Worm (Caenorhabditis elegans) whole organism, L4 larva: ENCODE measurements around the gene dct-5.

Source experiments
- F10B5.3 ChIP-seq: sonication (generic microtip); optimal IDR thresholded peaks from 2 replicates; lab custom pipeline; 2016; ENCODE audit warnings: mild to moderate bottlenecking, missing genetic modification characterization, missing compliant biosample characterization
- F26F4.8 ChIP-seq: fragments of 200-800 bp; sonication (Bioruptor generic); conservative IDR thresholded peaks from 2 replicates; pipeline ENCODE4 v1.3.6; 2022; ENCODE audit warnings: missing genetic modification characterization, missing compliant biosample characterization
- F37D6.2 ChIP-seq: sonication (generic microtip); optimal IDR thresholded peaks from 2 replicates; lab custom pipeline; 2016; ENCODE audit warnings: mild to moderate bottlenecking, missing genetic modification characterization, missing compliant biosample characterization
- F44E2.7 ChIP-seq: fragments of 200-800 bp; sonication (Bioruptor generic); IDR thresholded peaks from 2 replicates; pipeline ENCODE4 v2.1.2; 2022; ENCODE audit warnings: missing genetic modification characterization, missing compliant biosample characterization
- R02D3.7 ChIP-seq: fragments of 150-350 bp; sonication (generic microtip); optimal IDR thresholded peaks from 3 replicates; lab custom pipeline; 2014; ENCODE audit warnings: missing biosample characterization, missing genetic modification characterization
- T20F7.1 ChIP-seq: fragments of 200-800 bp; sonication (Bioruptor generic); optimal IDR thresholded peaks from 2 replicates; lab custom pipeline; 2018; ENCODE audit warnings: mild to moderate bottlenecking, missing genetic modification characterization, missing compliant biosample characterization
- T26A8.4 ChIP-seq: fragments of 200-800 bp; sonication (Bioruptor generic); IDR thresholded peaks from 2 replicates; pipeline ENCODE4 v1.3.6; 2022; ENCODE audit warnings: missing genetic modification characterization, missing compliant biosample characterization
- Y48G9A.11 ChIP-seq: fragments of 200-800 bp; sonication (Bioruptor generic); IDR thresholded peaks from 2 replicates; pipeline ENCODE4 v1.3.6; 2022; ENCODE audit warnings: missing genetic modification reagents, missing genetic modification characterization, missing compliant biosample characterization
- Y75B8A.6 ChIP-seq: fragments of 200-800 bp; sonication (Bioruptor generic); IDR thresholded peaks from 2 replicates; pipeline ENCODE4 v1.3.6; 2022; ENCODE audit warnings: missing genetic modification reagents, missing genetic modification characterization, missing compliant biosample characterization
- ZK546.5 ChIP-seq, 2 experiments: sonication (generic microtip); optimal IDR thresholded peaks; 2 replicates each; lab custom pipeline; 2017; ENCODE audit warnings: missing biosample characterization in 2 of 2, missing genetic modification characterization in 2 of 2
- aha-1 ChIP-seq: fragments of 150-350 bp; peaks from one replicate; lab custom pipeline; 2014; ENCODE audit warnings: missing biosample characterization, missing genetic modification characterization
- aly-2 ChIP-seq: sonication (generic microtip); optimal IDR thresholded peaks from 2 replicates; lab custom pipeline; 2018; ENCODE audit warnings: missing biosample characterization, missing genetic modification characterization
- ama-1 ChIP-seq: fragments of 150-350 bp; optimal IDR thresholded peaks from 2 replicates; lab custom pipeline; 2014; ENCODE audit warnings: inconsistent platforms, mixed read lengths
- attf-4 ChIP-seq: sonication (generic microtip); optimal IDR thresholded peaks from 3 replicates; lab custom pipeline; 2017; ENCODE audit warnings: missing biosample characterization, missing genetic modification characterization
- ceh-20 ChIP-seq: fragments of 200-800 bp; sonication (Bioruptor generic); IDR thresholded peaks from 2 replicates; pipeline ENCODE4 v1.3.6; 2022; ENCODE audit warnings: missing genetic modification reagents, missing genetic modification characterization, missing compliant biosample characterization
- ceh-28 ChIP-seq: fragments of 150-350 bp; optimal IDR thresholded peaks from 2 replicates; lab custom pipeline; 2014; ENCODE audit warnings: missing biosample characterization, missing genetic modification reagents, missing genetic modification characterization
- ceh-44 ChIP-seq: fragments of 200-800 bp; sonication (Bioruptor generic); IDR thresholded peaks from 2 replicates; pipeline ENCODE4 v1.3.6; 2022; ENCODE audit warnings: missing genetic modification reagents, missing genetic modification characterization, missing compliant biosample characterization
- ceh-82 ChIP-seq: sonication (generic microtip); optimal IDR thresholded peaks from 2 replicates; lab custom pipeline; 2017; ENCODE audit warnings: missing biosample characterization, missing genetic modification characterization
- ces-1 ChIP-seq: fragments of 150-350 bp; sonication (generic microtip); optimal IDR thresholded peaks from 4 replicates; lab custom pipeline; 2014; ENCODE audit warnings: missing biosample characterization, missing genetic modification reagents, missing genetic modification characterization
- daf-12 ChIP-seq: fragments of 150-350 bp; optimal IDR thresholded peaks from 2 replicates; lab custom pipeline; 2014; ENCODE audit warnings: missing biosample characterization, missing genetic modification reagents, missing genetic modification characterization
- daf-16 ChIP-seq, 3 experiments: sonication (generic microtip); optimal IDR thresholded peaks; 2 replicates each; lab custom pipeline; 2016 to 2017; ENCODE audit warnings: missing genetic modification characterization in 3 of 3, missing genetic modification reagents in 3 of 3, mild to moderate bottlenecking in 2 of 3, missing compliant biosample characterization in 2 of 3, missing biosample characterization in 1 of 3, moderate library complexity in 1 of 3
- dve-1 ChIP-seq: sonication (generic microtip); optimal IDR thresholded peaks from 2 replicates; lab custom pipeline; 2017; ENCODE audit warnings: antibody characterized with exemption, mild to moderate bottlenecking, missing genetic modification characterization, missing compliant biosample characterization; ENCODE audit not compliant: insufficient read depth
- egl-27 ChIP-seq: sonication (generic microtip); optimal IDR thresholded peaks from 3 replicates; lab custom pipeline; 2017; ENCODE audit warnings: missing biosample characterization, missing genetic modification reagents, missing genetic modification characterization
- egl-43 ChIP-seq: fragments of 200-800 bp; sonication (Bioruptor generic); IDR thresholded peaks from 2 replicates; pipeline ENCODE4 v1.3.6; 2022; ENCODE audit warnings: missing genetic modification reagents, missing genetic modification characterization, missing compliant biosample characterization
- gei-8 ChIP-seq: fragments of 200-800 bp; sonication (Bioruptor generic); optimal IDR thresholded peaks from 2 replicates; lab custom pipeline; 2018; ENCODE audit warnings: mild to moderate bottlenecking, missing genetic modification characterization, missing compliant biosample characterization
- hif-1 ChIP-seq, 2 experiments: sonication (generic microtip); optimal IDR thresholded peaks; 2 replicates each; lab custom pipeline; 2016 to 2017; ENCODE audit warnings: missing compliant biosample characterization in 2 of 2, missing genetic modification characterization in 2 of 2, missing genetic modification reagents in 2 of 2, missing genotype in 2 of 2, mild to moderate bottlenecking in 1 of 2
- hlh-30 ChIP-seq: sonication (generic microtip); optimal IDR thresholded peaks from 2 replicates; lab custom pipeline; 2017; ENCODE audit warnings: antibody characterized with exemption, mild to moderate bottlenecking, missing genetic modification characterization, missing compliant biosample characterization; ENCODE audit not compliant: insufficient read depth
- hmg-1.1 ChIP-seq: fragments of 200-800 bp; sonication (Bioruptor generic); IDR thresholded peaks from 2 replicates; pipeline ENCODE4 v1.3.6; 2022; ENCODE audit warnings: missing genetic modification reagents, missing genetic modification characterization, missing compliant biosample characterization
- jun-1 ChIP-seq: fragments of 150-350 bp; optimal IDR thresholded peaks from 2 replicates; lab custom pipeline; 2014; ENCODE audit warnings: missing biosample characterization, missing genetic modification reagents, missing genetic modification characterization
- lin-1 ChIP-seq: fragments of 200-800 bp; sonication (Bioruptor generic); IDR thresholded peaks from 2 replicates; pipeline ENCODE4 v1.3.6; 2022; ENCODE audit warnings: missing genetic modification reagents, missing genetic modification characterization, missing compliant biosample characterization
- lin-38 ChIP-seq: fragments of 200-800 bp; sonication (Bioruptor generic); IDR thresholded peaks from 2 replicates; pipeline ENCODE4 v1.3.6; 2022; ENCODE audit warnings: missing genetic modification reagents, missing genetic modification characterization, missing compliant biosample characterization
- lin-39 ChIP-seq: fragments of 150-350 bp; optimal IDR thresholded peaks from 2 replicates; lab custom pipeline; 2014; ENCODE audit warnings: missing biosample characterization, missing genetic modification reagents, missing genetic modification characterization
- lir-3 ChIP-seq: sonication (generic microtip); optimal IDR thresholded peaks from 2 replicates; lab custom pipeline; 2016; ENCODE audit warnings: mild to moderate bottlenecking, missing genetic modification characterization, missing compliant biosample characterization
- lsy-2 ChIP-seq, 2 experiments: fragments of 150-350 bp in 1 of 2; sonication (generic microtip) in 1 of 2; optimal IDR thresholded peaks; 2 replicates each; lab custom pipeline; 2014 to 2017; ENCODE audit warnings: missing biosample characterization in 2 of 2, missing genetic modification characterization in 2 of 2
- mdl-1 ChIP-seq, 2 experiments: fragments of 150-350 bp in 1 of 2; sonication (generic microtip) in 1 of 2; optimal IDR thresholded peaks; 2 replicates each; lab custom pipeline; 2014 to 2017; ENCODE audit warnings: missing biosample characterization in 2 of 2, missing genetic modification characterization in 2 of 2
- mes-2 ChIP-seq: sonication (generic microtip); optimal IDR thresholded peaks from 2 replicates; lab custom pipeline; 2016; ENCODE audit warnings: missing genotype, mild to moderate bottlenecking, missing genetic modification characterization, missing compliant biosample characterization; ENCODE audit not compliant: poor library complexity, severe bottlenecking
- mxl-3 ChIP-seq: fragments of 200-800 bp; sonication (Bioruptor generic); optimal IDR thresholded peaks from 2 replicates; lab custom pipeline; 2018; ENCODE audit warnings: mild to moderate bottlenecking, missing genetic modification characterization, missing compliant biosample characterization
- nhr-11 ChIP-seq: fragments of 150-350 bp; optimal IDR thresholded peaks from 2 replicates; lab custom pipeline; 2014; ENCODE audit warnings: missing biosample characterization, missing genetic modification characterization
- nhr-28 ChIP-seq: fragments of 150-350 bp; optimal IDR thresholded peaks from 2 replicates; lab custom pipeline; 2014; ENCODE audit warnings: missing biosample characterization, missing genetic modification characterization
- nhr-41 ChIP-seq: fragments of 200-800 bp; sonication (Bioruptor generic); IDR thresholded peaks from 2 replicates; pipeline ENCODE4 v1.3.6; 2022; ENCODE audit warnings: missing genetic modification reagents, missing genetic modification characterization, missing compliant biosample characterization
- nhr-6 ChIP-seq: fragments of 150-350 bp; optimal IDR thresholded peaks from 2 replicates; lab custom pipeline; 2014; ENCODE audit warnings: missing biosample characterization, missing genetic modification characterization
- nhr-76 ChIP-seq: fragments of 150-350 bp; optimal IDR thresholded peaks from 2 replicates; lab custom pipeline; 2014; ENCODE audit warnings: missing biosample characterization, missing genetic modification characterization
- pha-4 ChIP-seq, 2 experiments: fragments of 150-350 bp in 1 of 2; fragments of 200-800 bp in 1 of 2; sonication (Bioruptor generic) in 1 of 2; IDR thresholded peaks in 1 of 2; optimal IDR thresholded peaks in 1 of 2; 2 replicates each; pipeline versions ENCODE4 v1.3.6 to Lab custom; 2014 to 2022; ENCODE audit warnings: missing genetic modification characterization in 2 of 2, missing genetic modification reagents in 2 of 2, missing biosample characterization in 1 of 2, missing compliant biosample characterization in 1 of 2
- php-3 ChIP-seq: fragments of 200-800 bp; sonication (Bioruptor generic); IDR thresholded peaks from 2 replicates; pipeline ENCODE4 v1.3.6; 2022; ENCODE audit warnings: missing genetic modification reagents, missing genetic modification characterization, missing compliant biosample characterization
- set-16 ChIP-seq: fragments of 200-800 bp; sonication (Bioruptor generic); IDR thresholded peaks from 2 replicates; pipeline ENCODE4 v1.3.6; 2022; ENCODE audit warnings: missing genetic modification reagents, missing genetic modification characterization, missing compliant biosample characterization
- spr-3 ChIP-seq: fragments of 200-800 bp; sonication (Bioruptor generic); optimal IDR thresholded peaks from 2 replicates; lab custom pipeline; 2018; ENCODE audit warnings: mild to moderate bottlenecking, missing genetic modification characterization, missing compliant biosample characterization
- tag-97 ChIP-seq: fragments of 200-800 bp; sonication (Bioruptor generic); IDR thresholded peaks from 2 replicates; pipeline ENCODE4 v1.3.6; 2022; ENCODE audit warnings: missing genetic modification characterization, missing compliant biosample characterization
- tra-1 ChIP-seq: fragments of 200-800 bp; sonication (Bioruptor generic); IDR thresholded peaks from 2 replicates; pipeline ENCODE4 v1.3.6; 2022; ENCODE audit warnings: missing genetic modification reagents, missing genetic modification characterization, missing compliant biosample characterization
- unc-130 ChIP-seq: sonication (generic microtip); optimal IDR thresholded peaks from 2 replicates; lab custom pipeline; 2016; ENCODE audit warnings: missing genetic modification reagents, missing genetic modification characterization, missing compliant biosample characterization
- ztf-7 ChIP-seq: fragments of 150-350 bp; optimal IDR thresholded peaks from 2 replicates; lab custom pipeline; 2014; ENCODE audit warnings: missing biosample characterization, missing genetic modification characterization

The dct-5 gene

DNA sequence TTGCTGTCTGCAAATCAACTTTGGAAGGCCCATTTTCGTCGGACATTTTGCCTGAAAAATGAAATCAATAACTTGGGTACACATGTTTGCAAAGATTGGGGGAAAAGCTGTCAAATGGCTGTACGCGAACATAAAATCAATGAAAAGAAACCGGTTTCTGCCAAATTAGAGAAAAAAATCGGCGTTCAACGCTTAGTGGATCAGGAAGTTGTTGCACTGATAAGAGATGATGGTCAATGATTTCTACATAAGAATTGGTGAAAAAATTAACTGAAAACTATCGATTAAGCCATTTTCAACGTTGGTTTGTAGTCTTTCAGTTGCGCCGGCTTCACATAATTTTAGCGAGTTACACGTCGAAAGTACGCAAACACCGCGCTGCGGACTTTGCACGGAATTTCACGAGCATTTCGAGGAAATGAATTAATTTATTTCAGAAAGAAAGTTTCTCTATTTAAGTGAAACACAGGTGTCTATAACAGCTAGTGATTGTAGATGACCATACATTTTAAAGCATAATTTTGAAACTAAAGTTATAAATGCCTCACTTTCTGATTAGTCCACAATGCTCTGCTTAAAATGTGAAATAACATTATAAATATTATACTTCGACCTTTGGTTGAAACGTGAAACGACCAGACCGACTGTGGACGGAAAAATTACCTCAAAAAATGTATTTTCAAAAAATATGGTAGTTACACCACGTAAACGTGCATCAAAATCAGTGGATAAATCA, 7.0 kb downstream of the dct-5 start, which contains the start of the genes F07F6.4 and F07F6.2:
Gene F07F6.4, minus strand, starts transcription at position 51 of the 736 bp plus-strand sequence.
Gene F07F6.2, plus strand, starts transcription at position 686 of the 736 bp plus-strand sequence.
- TF ChIP-seq pha-4 (GFP tag; IDR thresholded peaks at IDR 0.05; lab: Robert Waterston, UW) = no peak
- no peak for TF ChIP-seq pha-4 (tag; optimal IDR thresholded peaks at IDR 0.05; lab: Kevin White, UChicago)
- TF ChIP-seq gei-8 = no peak
- TF ChIP-seq hlh-30 (tag; lab: Kevin White, UChicago) = no peak
- no peak for TF ChIP-seq nhr-76
- peak; percentile 39 for TF ChIP-seq dve-1 (tag; lab: Kevin White, UChicago)
- no peak for TF ChIP-seq php-3 (GFP tag; lab: Robert Waterston, UW)
- TF ChIP-seq F10B5.3 (tag; lab: Kevin White, UChicago) = no peak
- TF ChIP-seq ztf-7 (tag; lab: Kevin White, UChicago) = no peak
- TF ChIP-seq egl-43 (GFP tag; lab: Robert Waterston, UW) = no peak
- TF ChIP-seq unc-130 (GFP tag; lab: Kevin White, UChicago) = no peak
- TF ChIP-seq tra-1 = no peak
- TF ChIP-seq mdl-1 (tag; optimal IDR thresholded peaks at IDR 0.05; lab: Kevin White, UChicago) = no peak
- TF ChIP-seq lin-1 (GFP tag; lab: Robert Waterston, UW) = no peak
- no peak for TF ChIP-seq attf-4
- no peak for TF ChIP-seq F37D6.2 (tag; lab: Kevin White, UChicago)
- TF ChIP-seq Y48G9A.11 (GFP tag; lab: Robert Waterston, UW) = no peak
- TF ChIP-seq ZK546.5 (tag; optimal IDR thresholded peaks at IDR 0.05; lab: Kevin White, UChicago) = no peak
- TF ChIP-seq nhr-11 (tag; lab: Kevin White, UChicago) = no peak
- TF ChIP-seq aly-2 (tag; lab: Kevin White, UChicago) = no peak
- TF ChIP-seq nhr-41 (GFP tag; lab: Robert Waterston, UW) = no peak
- TF ChIP-seq egl-27 (tag; lab: Kevin White, UChicago) = no peak
- no peak for TF ChIP-seq ceh-44 (GFP tag; lab: Robert Waterston, UW)
- TF ChIP-seq hif-1 (tag; optimal IDR thresholded peaks at IDR 0.05; lab: Kevin White, UChicago) = no peak
- TF ChIP-seq daf-12 (tag; lab: Kevin White, UChicago) = no peak
- TF ChIP-seq F26F4.8 (GFP tag; lab: Robert Waterston, UW) = no peak
- TF ChIP-seq lin-39 (tag; lab: Kevin White, UChicago) = no peak
- TF ChIP-seq hmg-1.1 (GFP tag; lab: Robert Waterston, UW) = no peak
- no peak for TF ChIP-seq ama-1 (lab: Kevin White, UChicago)
- no peak for TF ChIP-seq tag-97 (GFP tag; lab: Robert Waterston, UW)
- no peak for TF ChIP-seq spr-3 (GFP tag; lab: Kevin White, UChicago)
- no peak for TF ChIP-seq set-16 (GFP tag; lab: Robert Waterston, UW)
- peak; percentile 15 for TF ChIP-seq nhr-6 (tag; lab: Kevin White, UChicago)
- no peak for TF ChIP-seq Y75B8A.6 (GFP tag; lab: Robert Waterston, UW)
- TF ChIP-seq F44E2.7 (GFP tag; lab: Robert Waterston, UW) = no peak
- no peak for TF ChIP-seq ceh-82 (tag; lab: Kevin White, UChicago)
- no peak for TF ChIP-seq daf-16 (GFP tag; optimal IDR thresholded peaks at IDR 0.05; lab: Kevin White, UChicago)
- no peak for TF ChIP-seq daf-16 (tag; optimal IDR thresholded peaks at IDR 0.05; lab: Kevin White, UChicago)
- TF ChIP-seq lsy-2 (tag; optimal IDR thresholded peaks at IDR 0.05; lab: Kevin White, UChicago) = peak in 1 of 2 experiments; percentile 64
- TF ChIP-seq T26A8.4 (GFP tag; lab: Robert Waterston, UW) = no peak
- no peak for TF ChIP-seq lir-3 (tag; lab: Kevin White, UChicago)
- TF ChIP-seq ceh-28 (tag; lab: Kevin White, UChicago) = no peak
- TF ChIP-seq nhr-28 (tag; lab: Kevin White, UChicago) = no peak
- no peak for TF ChIP-seq T20F7.1
- TF ChIP-seq mes-2 = peak; percentile 68
- peak; percentile 90 for TF ChIP-seq aha-1 (tag; lab: Kevin White, UChicago)
- TF ChIP-seq mxl-3 = peak; percentile 7
- TF ChIP-seq ceh-20 (GFP tag; lab: Robert Waterston, UW) = no peak
- peak; percentile 46; the same call in 1 of the 2 replicates for TF ChIP-seq lin-38 (GFP tag; lab: Robert Waterston, UW)
- no peak for TF ChIP-seq ces-1 (GFP tag; lab: Kevin White, UChicago)
- no peak for TF ChIP-seq R02D3.7
- no peak for TF ChIP-seq jun-1 (tag; lab: Kevin White, UChicago)
